Worm (Caenorhabditis elegans): Measurements from ENCODE around the gene F14F9.3.

The F14F9.3 gene

DNA sequence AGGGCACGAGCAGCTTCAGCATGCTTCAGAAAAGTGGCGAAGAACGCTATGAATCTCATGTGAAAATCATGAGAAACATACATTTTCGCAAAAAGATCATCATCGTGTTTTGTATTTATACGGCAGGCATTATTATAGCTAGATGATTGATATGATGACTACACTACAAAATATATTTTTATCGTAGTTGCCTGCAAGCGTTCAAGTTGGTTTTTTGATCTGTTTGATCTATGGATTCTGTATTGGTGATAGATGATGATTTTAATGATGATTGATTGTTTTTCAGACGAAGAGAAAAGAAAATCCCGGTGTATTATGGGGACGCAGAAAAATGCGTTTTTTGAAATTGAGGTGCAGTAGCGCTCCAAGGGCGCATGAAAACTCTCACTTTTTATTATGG is 27.3 kb upstream of the F14F9.3 start, which contains the start of gene ugt-63:
TSS of gene ugt-63 (minus strand) at position 89 of the 400 bp plus-strand sequence.
- TF ChIP-seq nhr-43 (tag; optimal IDR thresholded peaks at IDR 0.05; ENCODE audit: poor library complexity, severe bottlenecking) (peak; percentile 63), unc-39 (tag; optimal IDR thresholded peaks at IDR 0.05) (no peak)

DNA sequence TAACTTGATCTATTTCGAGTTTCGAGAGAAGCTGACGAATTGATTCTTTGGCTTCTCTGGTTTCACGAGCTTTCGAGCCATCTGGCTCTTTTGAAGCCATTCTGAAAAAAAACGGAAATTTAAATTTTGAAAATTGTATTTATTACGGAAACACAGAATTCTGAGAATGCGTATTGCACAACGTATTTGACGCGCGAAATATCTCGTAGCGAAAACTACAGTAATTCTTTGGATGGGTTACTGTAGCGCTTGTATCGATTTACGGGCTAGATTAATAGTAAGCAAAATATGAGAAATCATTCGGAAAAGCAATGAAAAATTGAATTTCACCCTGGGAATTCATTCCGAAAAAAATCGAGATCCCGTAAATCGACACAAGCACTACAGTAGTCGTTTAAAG is 24.4 kb upstream of the F14F9.3 start, which contains the start of gene C04F5.8:
TSS of gene C04F5.8 (minus strand) at position 101 of the 400 bp plus-strand sequence.
- TF ChIP-seq ceh-9 (tag; optimal IDR thresholded peaks at IDR 0.05) (no peak), ceh-82 (tag; optimal IDR thresholded peaks at IDR 0.05) (no peak), aly-2 (tag; optimal IDR thresholded peaks at IDR 0.05) (no peak), fkh-2 (tag; optimal IDR thresholded peaks at IDR 0.05) (no peak)

DNA sequence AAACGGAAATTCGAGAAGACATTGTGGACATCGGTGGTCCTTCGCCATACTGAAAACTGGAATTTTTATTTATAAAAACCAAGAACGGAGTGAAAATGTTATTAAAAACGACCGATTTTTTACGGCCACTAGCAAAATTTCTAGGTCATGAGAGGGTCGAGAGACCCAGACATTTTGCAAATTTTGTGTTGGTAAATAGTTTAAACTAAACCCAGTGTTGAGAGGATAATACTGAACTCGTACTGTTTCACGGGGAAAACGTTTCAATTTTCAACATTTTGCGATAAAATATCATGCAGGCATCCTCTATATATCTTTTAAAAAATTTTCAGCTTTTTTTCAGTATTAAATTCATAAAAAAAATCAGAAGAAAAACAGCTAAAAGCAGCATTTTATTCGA is 18.9 kb upstream of the F14F9.3 start, which contains the start of gene C04F5.9:
TSS of gene C04F5.9 (minus strand) at position 101 of the 400 bp plus-strand sequence.
- TF ChIP-seq ceh-82 (tag; optimal IDR thresholded peaks at IDR 0.05): no peak
- TF ChIP-seq mml-1 (tag; optimal IDR thresholded peaks at IDR 0.05): no peak
- no peak for TF ChIP-seq unc-62 (GFP tag; optimal IDR thresholded peaks at IDR 0.05)
- no peak for TF ChIP-seq egl-5 (tag; optimal IDR thresholded peaks at IDR 0.05)
- no peak for TF ChIP-seq ceh-9 (tag; optimal IDR thresholded peaks at IDR 0.05)
- no peak for TF ChIP-seq elt-2 (tag; optimal IDR thresholded peaks at IDR 0.05)
- TF ChIP-seq aly-2 (tag; optimal IDR thresholded peaks at IDR 0.05): no peak

DNA sequence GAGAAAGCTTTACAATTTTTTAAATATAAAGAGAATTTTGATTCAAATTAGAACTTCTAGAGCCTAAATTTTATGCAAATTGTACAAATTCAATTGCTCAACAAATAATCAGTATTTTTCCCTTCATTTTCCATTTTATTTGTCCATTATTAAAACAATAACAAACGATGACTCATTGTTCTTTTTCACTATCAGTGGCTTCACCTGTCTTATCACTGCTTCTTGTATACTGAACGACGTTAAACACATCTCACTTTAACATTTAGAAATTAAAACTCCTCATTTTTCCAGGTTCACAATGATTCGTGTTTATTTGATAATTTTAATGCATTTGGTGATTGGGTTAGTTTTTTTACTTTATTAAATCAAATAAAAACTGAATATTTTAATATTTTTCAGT is 18.3 kb upstream of the F14F9.3 start, which contains the start of gene sid-1:
TSS of gene sid-1 (plus strand) at position 292 of the 400 bp plus-strand sequence.
- TF ChIP-seq elt-1 (tag; optimal IDR thresholded peaks at IDR 0.05) (no peak), ZK546.5 (tag; optimal IDR thresholded peaks at IDR 0.05) (no peak), elt-2 (tag; optimal IDR thresholded peaks at IDR 0.05) (peak; percentile 76), snpc-4 (tag; optimal IDR thresholded peaks at IDR 0.05) (no peak), lin-15B (tag; optimal IDR thresholded peaks at IDR 0.05) (no peak), pha-4 (tag; optimal IDR thresholded peaks at IDR 0.05) (peak; percentile 27), pqm-1 (tag; optimal IDR thresholded peaks at IDR 0.05) (peak; percentile 23)

DNA sequence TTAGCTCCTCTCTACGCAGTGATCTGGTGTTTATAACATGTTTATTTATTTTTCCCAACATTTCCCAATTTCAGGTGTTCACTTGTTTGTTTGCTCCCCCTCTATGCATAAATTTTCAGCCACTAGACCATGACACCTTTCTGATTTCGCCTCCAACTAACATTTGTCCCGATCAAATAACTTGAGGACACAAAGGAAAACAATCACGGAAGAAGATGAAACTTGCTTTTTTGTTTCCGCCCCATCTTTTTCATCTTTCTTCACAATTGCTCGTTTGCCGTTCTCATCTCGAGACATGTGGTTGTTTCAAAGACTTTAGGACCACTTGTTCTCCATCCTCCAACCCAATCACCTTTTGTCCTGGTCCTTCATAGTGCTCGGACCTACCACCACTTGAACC is 11.2 kb upstream of the F14F9.3 start, which contains the start of gene F14F9.5:
TSS of gene F14F9.5 (plus strand) at position 301 of the 400 bp plus-strand sequence.
- TF ChIP-seq egl-27 (tag; optimal IDR thresholded peaks at IDR 0.05) (no peak), ceh-82 (tag; optimal IDR thresholded peaks at IDR 0.05) (no peak), ama-1 (optimal IDR thresholded peaks at IDR 0.05) (no peak), aly-2 (tag; optimal IDR thresholded peaks at IDR 0.05) (no peak), nhr-11 (tag; optimal IDR thresholded peaks at IDR 0.05) (no peak), pha-4 (tag; optimal IDR thresholded peaks at IDR 0.05) (no peak), ceh-28 (tag; optimal IDR thresholded peaks at IDR 0.05) (no peak), nhr-28 (tag; optimal IDR thresholded peaks at IDR 0.05) (no peak), unc-62 (GFP tag; optimal IDR thresholded peaks at IDR 0.05) (no peak), nhr-77 (tag; optimal IDR thresholded peaks at IDR 0.05) (no peak)

DNA sequence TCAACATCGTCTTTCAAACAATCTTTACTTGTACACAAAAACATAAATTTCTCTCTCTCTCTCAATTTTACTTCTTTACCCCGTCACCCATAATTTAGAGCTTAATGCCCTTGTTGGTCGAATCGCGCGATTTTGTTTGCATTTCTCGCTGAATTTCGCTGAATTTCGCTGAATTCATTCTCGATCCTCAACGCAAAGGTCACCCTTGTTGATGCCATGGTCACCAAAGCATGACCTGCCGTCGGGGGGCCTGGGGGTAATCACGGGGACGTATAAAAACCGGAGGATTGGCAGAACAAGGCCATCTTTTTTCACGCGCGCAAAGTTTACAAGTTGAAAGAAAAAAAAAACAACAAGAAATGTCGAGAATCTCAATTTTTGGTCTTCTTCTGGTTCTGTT is 8.0 kb upstream of the F14F9.3 start, which contains the start of gene F14F9.8:
TSS of gene F14F9.8 (plus strand) at position 301 of the 400 bp plus-strand sequence.
- no peak for TF ChIP-seq nhr-25 (tag; optimal IDR thresholded peaks at IDR 0.05)
- no peak for TF ChIP-seq elt-3 (tag; optimal IDR thresholded peaks at IDR 0.05)
- TF ChIP-seq unc-39 (tag; optimal IDR thresholded peaks at IDR 0.05): no peak
- TF ChIP-seq zag-1 (tag; optimal IDR thresholded peaks at IDR 0.05): no peak
- TF ChIP-seq jun-1 (tag; optimal IDR thresholded peaks at IDR 0.05): no peak

DNA sequence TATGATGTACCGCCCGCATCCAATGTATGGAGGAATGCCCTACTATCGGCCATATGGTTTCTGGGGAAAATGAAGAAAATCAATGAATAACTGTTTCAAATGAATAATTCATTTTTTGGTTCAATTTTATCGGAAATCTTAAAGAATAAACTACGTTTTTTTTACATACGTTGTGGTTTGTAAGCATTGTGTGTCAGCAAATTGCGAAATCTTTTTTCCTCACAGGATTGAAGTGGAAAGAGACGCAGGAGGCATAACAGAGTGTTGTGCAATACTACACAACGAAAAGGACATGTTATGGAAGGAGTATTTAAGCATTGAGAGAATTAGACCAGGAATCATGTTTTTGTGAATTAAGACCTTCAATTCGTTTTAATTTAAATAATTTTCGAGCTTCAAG is 6.6 kb upstream of the F14F9.3 start:
- TF ChIP-seq pqm-1 (tag; optimal IDR thresholded peaks at IDR 0.05): peak; percentile 29
- TF ChIP-seq zag-1 (tag; optimal IDR thresholded peaks at IDR 0.05): no peak
- TF ChIP-seq lin-39 (tag; optimal IDR thresholded peaks at IDR 0.05): no peak
- TF ChIP-seq pha-4 (tag; optimal IDR thresholded peaks at IDR 0.05): peak; percentile 58
- TF ChIP-seq skn-1 (tag; optimal IDR thresholded peaks at IDR 0.05): peak; percentile 12
- TF ChIP-seq hmg-11 (tag; optimal IDR thresholded peaks at IDR 0.05): peak; percentile 26
- TF ChIP-seq fkh-10 (GFP tag; optimal IDR thresholded peaks at IDR 0.05): peak; percentile 1

All from whole organism, L3 larva.